Worm (Caenorhabditis elegans): ENCODE measurements around the gene R10E4.3.

DNA sequence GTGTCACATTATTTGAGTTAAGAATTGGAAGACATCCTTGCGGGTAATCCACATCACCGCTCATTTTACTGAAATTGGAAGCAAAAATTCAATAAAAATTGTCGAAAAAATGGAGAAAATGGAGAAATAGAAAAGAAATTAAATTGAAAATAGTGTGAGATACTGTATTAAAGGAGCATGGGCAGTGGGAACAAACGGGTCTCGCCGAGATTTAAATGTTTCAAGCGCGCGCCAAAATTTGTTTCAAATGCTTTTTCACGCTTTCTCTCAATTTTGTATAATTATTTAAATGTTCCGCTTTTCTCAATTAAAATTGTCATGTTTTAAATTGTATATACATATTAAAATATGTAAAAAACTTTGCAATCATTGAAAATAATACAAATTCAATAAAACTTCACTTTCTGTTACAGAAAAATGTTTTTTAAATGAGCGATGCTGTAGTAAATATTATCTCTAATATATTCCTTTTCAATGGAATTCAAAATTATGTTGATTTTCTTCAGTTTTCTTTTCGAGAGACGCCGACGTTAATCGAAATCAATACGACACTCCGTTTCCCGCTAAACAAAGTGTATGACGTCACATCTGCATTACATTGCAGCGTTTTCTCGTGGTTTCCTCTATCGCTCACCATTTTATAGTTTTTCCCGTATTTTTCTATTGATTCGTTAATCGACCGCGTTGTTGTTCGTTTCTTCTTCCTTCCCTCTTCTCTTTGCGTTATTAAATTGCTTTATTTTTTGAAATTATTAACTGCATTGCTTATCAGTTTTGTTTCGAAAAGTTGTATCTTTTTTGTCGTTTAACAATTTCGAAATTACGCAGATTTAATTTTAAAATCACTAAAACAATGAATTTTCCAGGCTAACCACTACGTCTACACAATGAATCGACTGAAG is 26.0 kb upstream of the R10E4.3 start, which contains the start of the genes evl-14 and dcn-1:
- no peak for TF ChIP-seq pes-1 (GFP tag; IDR thresholded peaks at IDR 0.05)
- TF ChIP-seq ceh-13 (GFP tag; optimal IDR thresholded peaks at IDR 0.05) = no peak
- no peak for TF ChIP-seq aly-1 (tag; optimal IDR thresholded peaks at IDR 0.05)

Measured in whole organism, early embryonic.